Worm (Caenorhabditis elegans) whole organism, L1 larva: Measurements from ENCODE around the gene unc-2.

Source experiments
- C04F5.9 ChIP-seq: sonication (generic microtip); optimal IDR thresholded peaks from 2 replicates; lab custom pipeline; 2016; ENCODE audit warnings: missing genetic modification characterization, missing compliant biosample characterization
- C16A3.4 ChIP-seq: fragments of 150-350 bp; optimal IDR thresholded peaks from 2 replicates; lab custom pipeline; 2014; ENCODE audit warnings: missing biosample characterization, missing genetic modification characterization
- C34B4.2 ChIP-seq: sonication (generic microtip); optimal IDR thresholded peaks from 2 replicates; lab custom pipeline; 2017; ENCODE audit warnings: mild to moderate bottlenecking, missing genetic modification characterization, missing compliant biosample characterization
- aha-1 ChIP-seq: fragments of 150-350 bp; optimal IDR thresholded peaks from 2 replicates; lab custom pipeline; 2014; ENCODE audit warnings: missing biosample characterization, missing genetic modification characterization
- alr-1 ChIP-seq: fragments of 200-800 bp; sonication (Bioruptor generic); optimal IDR thresholded peaks from 2 replicates; lab custom pipeline; 2018; ENCODE audit warnings: borderline replicate concordance, mild to moderate bottlenecking, missing genetic modification characterization, missing compliant biosample characterization
- blmp-1 ChIP-seq: fragments of 150-350 bp; optimal IDR thresholded peaks from 2 replicates; lab custom pipeline; 2014; ENCODE audit warnings: missing biosample characterization, missing genetic modification characterization
- ceh-8 ChIP-seq: fragments of 200-800 bp; sonication (Bioruptor generic); optimal IDR thresholded peaks from 2 replicates; lab custom pipeline; 2018; ENCODE audit warnings: mild to moderate bottlenecking, missing genetic modification characterization, moderate library complexity, missing compliant biosample characterization
- ceh-82 ChIP-seq, 3 experiments: fragments of 150-350 bp in 1 of 3; sonication (generic microtip) in 2 of 3; optimal IDR thresholded peaks; 2 replicates each; lab custom pipeline; 2014 to 2017; ENCODE audit warnings: missing biosample characterization in 3 of 3, missing genetic modification characterization in 3 of 3
- ceh-88 ChIP-seq: fragments of 200-800 bp; sonication (Bioruptor generic); IDR thresholded peaks from 2 replicates; pipeline ENCODE4 v1.3.6; 2022; ENCODE audit warnings: missing genetic modification characterization, missing compliant biosample characterization
- ceh-90 ChIP-seq: sonication (generic microtip); optimal IDR thresholded peaks from 2 replicates; lab custom pipeline; 2016; ENCODE audit warnings: missing genetic modification characterization, missing compliant biosample characterization
- ces-1 ChIP-seq: fragments of 150-350 bp; optimal IDR thresholded peaks from 2 replicates; lab custom pipeline; 2014; ENCODE audit warnings: missing biosample characterization, missing genetic modification reagents, missing genetic modification characterization
- dpl-1 ChIP-seq, 3 experiments: fragments of 150-350 bp in 2 of 3; sonication (generic microtip) in 1 of 3; optimal IDR thresholded peaks; 2 replicates each; lab custom pipeline; 2014 to 2017; ENCODE audit warnings: missing biosample characterization in 3 of 3, missing genetic modification characterization in 3 of 3, missing genetic modification reagents in 3 of 3
- efl-1 ChIP-seq, 4 experiments: fragments of 150-350 bp; optimal IDR thresholded peaks in 3 of 4; peaks in 1 of 4; 1 replicate in 1 of 4; 2 replicates in 3 of 4; lab custom pipeline; 2014; ENCODE audit warnings: missing biosample characterization in 2 of 4, missing genetic modification characterization in 2 of 4, missing genetic modification reagents in 2 of 4
- efl-3 ChIP-seq: fragments of 200-800 bp; sonication (Bioruptor generic); optimal IDR thresholded peaks from 2 replicates; lab custom pipeline; 2018; ENCODE audit warnings: mild to moderate bottlenecking, missing genetic modification characterization, missing compliant biosample characterization
- egl-27 ChIP-seq, 2 experiments: fragments of 150-350 bp in 1 of 2; sonication (generic microtip); optimal IDR thresholded peaks; 3 replicates each; lab custom pipeline; 2017 to 2018; ENCODE audit warnings: missing biosample characterization in 2 of 2, missing genetic modification characterization in 2 of 2, missing genetic modification reagents in 2 of 2
- elt-2 ChIP-seq: sonication (generic microtip); optimal IDR thresholded peaks from 2 replicates; lab custom pipeline; 2016; ENCODE audit warnings: missing genetic modification characterization, mild to moderate bottlenecking, inconsistent platforms, missing compliant biosample characterization, missing genetic modification reagents
- elt-3 ChIP-seq, 6 experiments: fragments of 150-350 bp in 1 of 6; sonication (generic microtip); optimal IDR thresholded peaks; 2 replicates each; lab custom pipeline; 2017 to 2018; ENCODE audit warnings: missing biosample characterization in 6 of 6, missing genetic modification characterization in 6 of 6, inconsistent platforms in 1 of 6
- fkh-10 ChIP-seq: sonication (generic microtip); optimal IDR thresholded peaks from 2 replicates; lab custom pipeline; 2017; ENCODE audit warnings: missing biosample characterization, missing genetic modification reagents, missing genetic modification characterization
- fkh-8 ChIP-seq: sonication (generic microtip); optimal IDR thresholded peaks from 2 replicates; lab custom pipeline; 2016; ENCODE audit warnings: mild to moderate bottlenecking, missing genetic modification characterization, missing compliant biosample characterization
- hlh-17 ChIP-seq: fragments of 200-800 bp; sonication (Bioruptor generic); optimal IDR thresholded peaks from 2 replicates; lab custom pipeline; 2018; ENCODE audit warnings: missing genetic modification characterization, mild to moderate bottlenecking, missing compliant biosample characterization, moderate library complexity, borderline replicate concordance
- hlh-4 ChIP-seq: sonication (generic microtip); optimal IDR thresholded peaks from 2 replicates; lab custom pipeline; 2016; ENCODE audit warnings: mild to moderate bottlenecking, missing genetic modification characterization, missing compliant biosample characterization
- hpl-2 ChIP-seq: fragments of 150-350 bp; optimal IDR thresholded peaks from 2 replicates; lab custom pipeline; 2014; ENCODE audit warnings: missing biosample characterization, missing genetic modification reagents, missing genetic modification characterization
- isw-1 ChIP-seq: fragments of 200-800 bp; sonication (Bioruptor generic); IDR thresholded peaks from 2 replicates; pipeline ENCODE4 v1.3.6; 2022; ENCODE audit warnings: missing genetic modification characterization, missing compliant biosample characterization
- lin-13 ChIP-seq: fragments of 150-350 bp; optimal IDR thresholded peaks from 2 replicates; lab custom pipeline; 2014; ENCODE audit warnings: missing biosample characterization, missing genetic modification reagents, missing genetic modification characterization
- lin-14 ChIP-seq: fragments of 200-800 bp; sonication (Bioruptor generic); optimal IDR thresholded peaks from 2 replicates; lab custom pipeline; 2018; ENCODE audit warnings: mild to moderate bottlenecking, missing genetic modification characterization, moderate library complexity, missing compliant biosample characterization
- lin-15B ChIP-seq: fragments of 150-350 bp; sonication (generic microtip); optimal IDR thresholded peaks from 3 replicates; lab custom pipeline; 2014; ENCODE audit warnings: missing biosample characterization, missing genetic modification characterization
- lin-39 ChIP-seq: fragments of 150-350 bp; optimal IDR thresholded peaks from 2 replicates; lab custom pipeline; 2014; ENCODE audit warnings: missing biosample characterization, missing genetic modification reagents, missing genetic modification characterization
- lir-3 ChIP-seq: sonication (generic microtip); optimal IDR thresholded peaks from 2 replicates; lab custom pipeline; 2016; ENCODE audit warnings: mild to moderate bottlenecking, missing genetic modification characterization, moderate library complexity, missing compliant biosample characterization; ENCODE audit not compliant: poor library complexity
- lsy-2 ChIP-seq, 2 experiments: fragments of 150-350 bp; optimal IDR thresholded peaks; 2 replicates each; lab custom pipeline; 2014; ENCODE audit warnings: missing biosample characterization in 2 of 2, missing genetic modification characterization in 2 of 2
- mab-9 ChIP-seq: fragments of 200-800 bp; sonication (Bioruptor generic); IDR thresholded peaks from 2 replicates; pipeline ENCODE4 v1.3.6; 2022; ENCODE audit warnings: missing genetic modification reagents, missing genetic modification characterization, missing compliant biosample characterization
- mdl-1 ChIP-seq, 2 experiments: fragments of 150-350 bp; optimal IDR thresholded peaks; 2 replicates each; lab custom pipeline; 2014 to 2017; ENCODE audit warnings: missing biosample characterization in 2 of 2, missing genetic modification characterization in 2 of 2, inconsistent platforms in 1 of 2
- mep-1 ChIP-seq: fragments of 150-350 bp; optimal IDR thresholded peaks from 2 replicates; lab custom pipeline; 2014; ENCODE audit warnings: missing biosample characterization, missing genetic modification characterization
- nhr-11 ChIP-seq: fragments of 150-350 bp; optimal IDR thresholded peaks from 2 replicates; lab custom pipeline; 2014; ENCODE audit warnings: missing biosample characterization, missing genetic modification characterization
- nhr-12 ChIP-seq: sonication (generic microtip); optimal IDR thresholded peaks from 2 replicates; lab custom pipeline; 2017; ENCODE audit warnings: missing biosample characterization, missing genetic modification characterization
- nhr-19 ChIP-seq: fragments of 200-800 bp; sonication (Bioruptor generic); conservative IDR thresholded peaks from 2 replicates; pipeline ENCODE4 v1.3.6; 2022; ENCODE audit warnings: missing genetic modification characterization, missing compliant biosample characterization
- nhr-20 ChIP-seq: sonication (generic microtip); optimal IDR thresholded peaks from 2 replicates; lab custom pipeline; 2016; ENCODE audit warnings: mild to moderate bottlenecking, missing genetic modification characterization, missing compliant biosample characterization
- nhr-237 ChIP-seq: fragments of 150-350 bp; optimal IDR thresholded peaks from 2 replicates; lab custom pipeline; 2014; ENCODE audit warnings: missing biosample characterization, missing genetic modification characterization
- nhr-28 ChIP-seq: fragments of 150-350 bp; optimal IDR thresholded peaks from 2 replicates; lab custom pipeline; 2014; ENCODE audit warnings: missing biosample characterization, missing genetic modification characterization
- nhr-47 ChIP-seq: sonication (generic microtip); optimal IDR thresholded peaks from 2 replicates; lab custom pipeline; 2016; ENCODE audit warnings: mild to moderate bottlenecking, missing genetic modification characterization, moderate library complexity, missing compliant biosample characterization
- nhr-84 ChIP-seq: sonication (generic microtip); optimal IDR thresholded peaks from 2 replicates; lab custom pipeline; 2017; ENCODE audit warnings: missing biosample characterization, missing genetic modification characterization
- pag-3 ChIP-seq: sonication (generic microtip); optimal IDR thresholded peaks from 2 replicates; lab custom pipeline; 2017; ENCODE audit warnings: missing genetic modification characterization, mild to moderate bottlenecking, missing compliant biosample characterization, antibody characterized with exemption, borderline replicate concordance; ENCODE audit not compliant: insufficient read depth
- pqm-1 ChIP-seq: sonication (generic microtip); optimal IDR thresholded peaks from 3 replicates; lab custom pipeline; 2017; ENCODE audit warnings: missing biosample characterization, missing genetic modification characterization
- snpc-4 ChIP-seq: fragments of 150-350 bp; optimal IDR thresholded peaks from 2 replicates; lab custom pipeline; 2014; ENCODE audit warnings: missing biosample characterization, missing genetic modification characterization
- swsn-7 ChIP-seq: sonication (generic microtip); optimal IDR thresholded peaks from 2 replicates; lab custom pipeline; 2016; ENCODE audit warnings: missing genetic modification characterization, missing compliant biosample characterization
- tlp-1 ChIP-seq: fragments of 150-350 bp; optimal IDR thresholded peaks from 2 replicates; lab custom pipeline; 2014; ENCODE audit warnings: missing biosample characterization, missing genetic modification characterization
- unc-98 ChIP-seq: fragments of 200-800 bp; sonication (Bioruptor generic); IDR thresholded peaks from 2 replicates; pipeline ENCODE4 v1.3.6; 2022; ENCODE audit warnings: missing genetic modification characterization, missing compliant biosample characterization
- vab-15 ChIP-seq: sonication (generic microtip); optimal IDR thresholded peaks from 2 replicates; lab custom pipeline; 2017; ENCODE audit warnings: missing genotype, mild to moderate bottlenecking, missing genetic modification characterization, missing compliant biosample characterization
- zag-1 ChIP-seq: fragments of 150-350 bp; optimal IDR thresholded peaks from 2 replicates; lab custom pipeline; 2014; ENCODE audit warnings: missing biosample characterization, missing genetic modification characterization
- zip-4 ChIP-seq: fragments of 200-800 bp; sonication (Bioruptor generic); optimal IDR thresholded peaks from 2 replicates; lab custom pipeline; 2018; ENCODE audit warnings: mild to moderate bottlenecking, missing genetic modification characterization, moderate library complexity, missing compliant biosample characterization
- ztf-11 ChIP-seq, 2 experiments: sonication (generic microtip); optimal IDR thresholded peaks; 2 replicates each; lab custom pipeline; 2016 to 2017; ENCODE audit warnings: missing genetic modification characterization in 2 of 2, missing biosample characterization in 1 of 2, missing compliant biosample characterization in 1 of 2

Gene unc-2

DNA sequence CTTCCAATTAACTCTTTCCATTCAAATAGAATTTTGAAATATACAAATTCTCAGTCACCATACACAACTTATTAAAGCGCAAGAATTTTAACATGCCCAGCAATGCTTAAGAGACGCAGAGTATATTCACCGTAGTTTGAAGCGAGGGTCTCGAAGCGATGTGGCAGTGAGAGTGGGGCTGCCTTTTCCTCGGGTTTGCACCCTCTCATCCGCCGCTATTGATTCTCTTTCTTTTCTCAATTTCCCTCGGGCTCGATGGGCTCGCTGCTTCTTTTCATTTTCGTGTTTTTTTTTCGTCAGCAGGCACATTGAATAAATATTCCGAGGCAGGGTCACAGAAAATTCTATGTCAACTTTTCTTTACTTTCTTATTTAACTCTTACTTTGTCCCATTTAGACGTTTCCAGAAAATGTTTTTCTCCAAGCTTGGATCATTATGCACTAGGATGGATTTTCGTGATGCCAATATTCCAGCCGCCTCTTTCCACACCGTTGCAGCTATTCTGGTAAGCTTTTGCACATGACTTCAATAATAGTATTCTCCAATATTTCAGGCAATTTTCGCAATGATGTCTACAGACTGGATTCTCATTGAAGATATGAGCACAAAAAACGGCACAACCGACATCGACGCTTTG, 74.6 kb downstream of the unc-2 start, which contains the start of gene T14G11.1 (continued):
- TF ChIP-seq lin-39 (tag; lab: Kevin White, UChicago), result peak; percentile 24
- TF ChIP-seq C04F5.9, result peak; percentile 99
- no peak for TF ChIP-seq mab-9 (GFP tag; lab: Robert Waterston, UW)
- no peak for TF ChIP-seq snpc-4 (tag; lab: Kevin White, UChicago)
- peak; percentile 70 for TF ChIP-seq swsn-7 (tag; lab: Kevin White, UChicago)
- peak in 1 of 2 experiments; percentile 70 for TF ChIP-seq mdl-1 (tag; optimal IDR thresholded peaks at IDR 0.05; lab: Kevin White, UChicago)
- peak in 1 of 2 experiments; percentile 12 for TF ChIP-seq egl-27 (tag; optimal IDR thresholded peaks at IDR 0.05; lab: Kevin White, UChicago)
- peak; percentile 79 for TF ChIP-seq nhr-19
- peak; percentile 76 for TF ChIP-seq fkh-10 (GFP tag; lab: Kevin White, UChicago)
- peak; percentile 10 for TF ChIP-seq elt-2 (tag; lab: Kevin White, UChicago)
- peak; percentile 69 for TF ChIP-seq mep-1 (tag; lab: Kevin White, UChicago)
- peak; percentile 25 for TF ChIP-seq zip-4
- no peak for TF ChIP-seq vab-15
- no peak for TF ChIP-seq hlh-17
- TF ChIP-seq hlh-4, result no peak
- peak; percentile 57 for TF ChIP-seq isw-1
- TF ChIP-seq tlp-1 (tag; lab: Kevin White, UChicago), result no peak
- no peak for TF ChIP-seq aha-1 (tag; lab: Kevin White, UChicago)
- peak; percentile 70 for TF ChIP-seq lin-13 (GFP tag; lab: Kevin White, UChicago)
- no peak for TF ChIP-seq ztf-11 (tag; optimal IDR thresholded peaks at IDR 0.05; lab: Kevin White, UChicago)
- no peak for TF ChIP-seq hpl-2 (GFP tag; lab: Kevin White, UChicago)
- TF ChIP-seq C16A3.4 (tag; lab: Kevin White, UChicago), result peak; percentile 54
- peak; percentile 42 for TF ChIP-seq fkh-8
- TF ChIP-seq nhr-28, result no peak
- no peak for TF ChIP-seq pqm-1
- TF ChIP-seq nhr-84, result no peak
- TF ChIP-seq nhr-12 (tag; lab: Kevin White, UChicago), result no peak
- TF ChIP-seq lsy-2 (tag; optimal IDR thresholded peaks at IDR 0.05; lab: Kevin White, UChicago), result peak; percentile 97 to 98
- peak; percentile 11 to 52 (median 24) for TF ChIP-seq dpl-1 (GFP tag; optimal IDR thresholded peaks at IDR 0.05; lab: Kevin White, UChicago)
- no peak for TF ChIP-seq ceh-8
- TF ChIP-seq nhr-237 (tag; lab: Kevin White, UChicago), result no peak
- no peak for TF ChIP-seq zag-1 (tag; lab: Kevin White, UChicago)
- peak; percentile 48 for TF ChIP-seq blmp-1 (tag; lab: Kevin White, UChicago)
- TF ChIP-seq ces-1 (GFP tag; lab: Kevin White, UChicago), result no peak
- TF ChIP-seq ceh-90 (tag; lab: Kevin White, UChicago), result no peak
- TF ChIP-seq elt-3 (tag; optimal IDR thresholded peaks at IDR 0.05; lab: Kevin White, UChicago), result no peak
- TF ChIP-seq unc-98, result no peak
- no peak for TF ChIP-seq ceh-88 (GFP tag; lab: Robert Waterston, UW)
- TF ChIP-seq C34B4.2, result no peak
- TF ChIP-seq efl-3, result no peak
- TF ChIP-seq lin-15B (tag; lab: Kevin White, UChicago), result no peak
- no peak for TF ChIP-seq pag-3 (tag; lab: Kevin White, UChicago)
- TF ChIP-seq nhr-11 (tag; lab: Kevin White, UChicago), result no peak
- TF ChIP-seq lin-14 (GFP tag; lab: Kevin White, UChicago), result peak; percentile 87
- TF ChIP-seq nhr-20 (tag; lab: Kevin White, UChicago), result peak; percentile 74
- TF ChIP-seq nhr-47, result peak; percentile 82
- peak; percentile 61 to 75 for TF ChIP-seq efl-1 (optimal IDR thresholded peaks at IDR 0.05; lab: Kevin White, UChicago)
- TF ChIP-seq efl-1 (GFP tag; optimal IDR thresholded peaks at IDR 0.05 in 1 of 2; lab: Kevin White, UChicago), result peak in 1 of 2 experiments; percentile 85
- TF ChIP-seq alr-1 (tag; lab: Kevin White, UChicago), result no peak
- TF ChIP-seq ceh-82 (tag; optimal IDR thresholded peaks at IDR 0.05; lab: Kevin White, UChicago), result peak; percentile 62 to 85 (median 76)
- TF ChIP-seq lir-3 (tag; lab: Kevin White, UChicago), result peak; percentile 11
